Worm (Caenorhabditis elegans): Measurements from ENCODE around the gene F18E3.13.

- TF ChIP-seq zag-1 (tag; optimal IDR thresholded peaks at IDR 0.05) (no peak), snpc-4 (tag; optimal IDR thresholded peaks at IDR 0.05) (no peak), unc-62 (GFP tag; optimal IDR thresholded peaks at IDR 0.05) (no peak), pqm-1 (tag; optimal IDR thresholded peaks at IDR 0.05) (no peak), nhr-77 (tag; optimal IDR thresholded peaks at IDR 0.05) (no peak), ZK546.5 (tag; optimal IDR thresholded peaks at IDR 0.05) (no peak), nhr-237 (tag; optimal IDR thresholded peaks at IDR 0.05) (no peak), nhr-11 (tag; optimal IDR thresholded peaks at IDR 0.05) (no peak), elt-1 (tag; optimal IDR thresholded peaks at IDR 0.05) (no peak), fkh-2 (tag; optimal IDR thresholded peaks at IDR 0.05) (no peak), unc-39 (tag; optimal IDR thresholded peaks at IDR 0.05) (no peak), nfya-1 (tag; optimal IDR thresholded peaks at IDR 0.05; ENCODE audit: insufficient read depth) (no peak), nhr-28 (tag; optimal IDR thresholded peaks at IDR 0.05) (no peak), sea-2 (GFP tag; optimal IDR thresholded peaks at IDR 0.05) (no peak)
Observed at ce11 chrV:7395359-7395758, 20.6 kb upstream of the F18E3.13 start, which contains the start of gene srx-9.

All from whole organism, L3 larva.